Fruit fly (Drosophila melanogaster) whole organism, embryonic: ENCODE data around the gene CG17108.

Experiments
- Atf-2 ChIP-seq: fragments of 200-800 bp; sonication (Bioruptor generic); optimal IDR thresholded peaks from 2 replicates; lab custom pipeline; 2016; ENCODE audit warnings: missing biosample characterization, missing genetic modification characterization
- Bdp1 ChIP-seq: fragments of 200-800 bp; sonication (Bioruptor generic); optimal IDR thresholded peaks from 3 replicates; lab custom pipeline; 2016; ENCODE audit warnings: missing biosample characterization, missing genetic modification characterization
- CG10543 ChIP-seq: fragments of 200-800 bp; sonication (Bioruptor generic); optimal IDR thresholded peaks from 3 replicates; lab custom pipeline; 2017; ENCODE audit warnings: missing biosample characterization, mild to moderate bottlenecking, missing genetic modification characterization, moderate library complexity
- CG10654 ChIP-seq: fragments of 200-800 bp; sonication (Bioruptor generic); optimal IDR thresholded peaks from 2 replicates; lab custom pipeline; 2016; ENCODE audit warnings: missing biosample characterization, missing genetic modification characterization
- CG11093 ChIP-seq: fragments of 200-800 bp; sonication (Bioruptor generic); IDR thresholded peaks from 3 replicates; pipeline ENCODE4 v1.3.6; 2022; ENCODE audit warnings: missing biosample characterization, missing genetic modification characterization
- CG12155 ChIP-seq: fragments of 200-800 bp; sonication (Bioruptor generic); optimal IDR thresholded peaks from 3 replicates; lab custom pipeline; 2016; ENCODE audit warnings: missing biosample characterization, missing genetic modification characterization
- CG12236 ChIP-seq: fragments of 200-800 bp; sonication (Bioruptor generic); optimal IDR thresholded peaks from 2 replicates; lab custom pipeline; 2016; ENCODE audit warnings: missing biosample characterization, missing genetic modification characterization
- CG12769 ChIP-seq: fragments of 200-800 bp; sonication (Bioruptor generic); optimal IDR thresholded peaks from 2 replicates; lab custom pipeline; 2019; ENCODE audit warnings: missing biosample characterization, mild to moderate bottlenecking, missing genetic modification characterization, moderate library complexity
- CG16779 ChIP-seq: fragments of 200-800 bp; sonication (Bioruptor generic); IDR thresholded peaks from 2 replicates; pipeline ENCODE4 v1.3.6; 2022; ENCODE audit warnings: missing biosample characterization, missing genetic modification characterization
- CG17568 ChIP-seq: fragments of 200-800 bp; sonication (Bioruptor generic); optimal IDR thresholded peaks from 2 replicates; lab custom pipeline; 2018; ENCODE audit warnings: missing biosample characterization, mild to moderate bottlenecking, missing genetic modification characterization, moderate library complexity
- CG17912 ChIP-seq: fragments of 200-800 bp; sonication (Bioruptor generic); optimal IDR thresholded peaks from 2 replicates; lab custom pipeline; 2018; ENCODE audit warnings: missing biosample characterization, mild to moderate bottlenecking, missing genetic modification characterization
- CG18476 ChIP-seq: fragments of 200-800 bp; sonication (Bioruptor generic); optimal IDR thresholded peaks from 2 replicates; lab custom pipeline; 2016; ENCODE audit warnings: missing biosample characterization, mild to moderate bottlenecking, missing genetic modification characterization
- CG18599 ChIP-seq: fragments of 200-800 bp; sonication (Bioruptor generic); optimal IDR thresholded peaks from 3 replicates; lab custom pipeline; 2017; ENCODE audit warnings: missing biosample characterization, missing genetic modification characterization, mild to moderate bottlenecking, moderate library complexity, missing genetic modification reagents
- CG30020 ChIP-seq: fragments of 200-800 bp; optimal IDR thresholded peaks from 2 replicates; lab custom pipeline; 2019; ENCODE audit warnings: missing biosample characterization, mild to moderate bottlenecking, missing genetic modification characterization, moderate library complexity
- CG3065 ChIP-seq: fragments of 200-800 bp; sonication (Bioruptor generic); optimal IDR thresholded peaks from 2 replicates; lab custom pipeline; 2016; ENCODE audit warnings: missing biosample characterization, missing genetic modification characterization
- CG4282 ChIP-seq: fragments of 200-800 bp; sonication (Bioruptor generic); optimal IDR thresholded peaks from 2 replicates; lab custom pipeline; 2016; ENCODE audit warnings: missing biosample characterization, missing genetic modification characterization
- CG6813 ChIP-seq: fragments of 200-800 bp; sonication (Bioruptor generic); optimal IDR thresholded peaks from 2 replicates; lab custom pipeline; 2017; ENCODE audit warnings: missing biosample characterization, missing genetic modification characterization, mild to moderate bottlenecking, moderate library complexity, missing genetic modification reagents
- CG7786 ChIP-seq: fragments of 200-800 bp; sonication (Bioruptor generic); optimal IDR thresholded peaks from 2 replicates; lab custom pipeline; 2016; ENCODE audit warnings: missing biosample characterization, missing genetic modification characterization
- CG8281 ChIP-seq: fragments of 200-800 bp; sonication (Bioruptor generic); optimal IDR thresholded peaks from 2 replicates; lab custom pipeline; 2018; ENCODE audit warnings: missing biosample characterization, mild to moderate bottlenecking, missing genetic modification characterization, moderate library complexity
- CG8944 ChIP-seq: fragments of 200-800 bp; sonication (Bioruptor generic); optimal IDR thresholded peaks from 3 replicates; lab custom pipeline; 2016; ENCODE audit warnings: missing biosample characterization, missing genetic modification characterization
- CG9876 ChIP-seq: fragments of 200-800 bp; sonication (Bioruptor generic); optimal IDR thresholded peaks from 2 replicates; lab custom pipeline; 2016; ENCODE audit warnings: missing biosample characterization, missing genetic modification characterization
- Camta ChIP-seq: fragments of 200-800 bp; sonication (Bioruptor generic); optimal IDR thresholded peaks from 2 replicates; lab custom pipeline; 2016; ENCODE audit warnings: missing biosample characterization, missing genetic modification characterization
- Drgx ChIP-seq: fragments of 200-800 bp; sonication (Bioruptor generic); IDR thresholded peaks from 2 replicates; pipeline ENCODE4 v1.3.6; 2022; ENCODE audit warnings: missing biosample characterization, missing genetic modification characterization
- Elba2 ChIP-seq: fragments of 200-800 bp; sonication (Bioruptor generic); optimal IDR thresholded peaks from 3 replicates; lab custom pipeline; 2016; ENCODE audit warnings: missing biosample characterization, missing genetic modification characterization
- Hand ChIP-seq: fragments of 200-800 bp; sonication (Bioruptor generic); optimal IDR thresholded peaks from 2 replicates; lab custom pipeline; 2017; ENCODE audit warnings: mild to moderate bottlenecking, missing biosample characterization, missing genetic modification reagents, missing genetic modification characterization
- MTF-1 ChIP-seq: fragments of 200-800 bp; sonication (Bioruptor generic); optimal IDR thresholded peaks from 2 replicates; lab custom pipeline; 2018; ENCODE audit warnings: missing biosample characterization, mild to moderate bottlenecking, missing genetic modification characterization, borderline replicate concordance
- Nf-YB ChIP-seq: fragments of 200-800 bp; sonication (Bioruptor generic); optimal IDR thresholded peaks from 3 replicates; lab custom pipeline; 2019; ENCODE audit warnings: missing biosample characterization, mild to moderate bottlenecking, missing genetic modification characterization, moderate library complexity
- NfI ChIP-seq: fragments of 200-800 bp; sonication (Bioruptor generic); optimal IDR thresholded peaks from 3 replicates; lab custom pipeline; 2018; ENCODE audit warnings: missing biosample characterization, mild to moderate bottlenecking, missing genetic modification characterization, moderate library complexity
- Oli ChIP-seq: fragments of 200-800 bp; sonication (Bioruptor generic); optimal IDR thresholded peaks from 2 replicates; lab custom pipeline; 2018; ENCODE audit warnings: missing biosample characterization, mild to moderate bottlenecking, missing genetic modification characterization, moderate library complexity
- Pdp1 ChIP-seq, 2 experiments: fragments of 200-800 bp; sonication (Bioruptor generic); optimal IDR thresholded peaks; 3 replicates each; lab custom pipeline; 2016; ENCODE audit warnings: missing biosample characterization in 2 of 2, missing genetic modification characterization in 2 of 2, mild to moderate bottlenecking in 1 of 2, moderate library complexity in 1 of 2
- Ptx1 ChIP-seq: fragments of 200-800 bp; sonication (Bioruptor generic); IDR thresholded peaks from 2 replicates; pipeline ENCODE4 v1.3.6; 2022; ENCODE audit warnings: missing biosample characterization, missing genetic modification characterization
- aop ChIP-seq: fragments of 200-800 bp; sonication (Bioruptor generic); IDR thresholded peaks from 2 replicates; pipeline ENCODE4 v1.3.6; 2022; ENCODE audit warnings: missing biosample characterization, missing genetic modification characterization
- btn ChIP-seq: fragments of 200-800 bp; sonication (Bioruptor generic); optimal IDR thresholded peaks from 2 replicates; lab custom pipeline; 2016; ENCODE audit warnings: missing biosample characterization, missing genetic modification characterization
- cad ChIP-seq: fragments of >200 bp; optimal IDR thresholded peaks from 2 replicates; lab custom pipeline; 2017; ENCODE audit warnings: missing biosample characterization, missing genetic modification characterization
- cas ChIP-seq: fragments of 200-800 bp; sonication (Bioruptor generic); IDR thresholded peaks from 2 replicates; pipeline ENCODE4 v1.3.6; 2022; ENCODE audit warnings: missing biosample characterization, missing genetic modification characterization
- chif ChIP-seq, 2 experiments: fragments of 200-800 bp; sonication (Bioruptor generic); optimal IDR thresholded peaks; 3 replicates each; lab custom pipeline; 2016; ENCODE audit warnings: missing biosample characterization in 2 of 2, missing genetic modification characterization in 2 of 2
- chinmo ChIP-seq: fragments of 200-800 bp; sonication (Bioruptor generic); IDR thresholded peaks from 4 replicates; pipeline ENCODE4 v1.3.6; 2022; ENCODE audit warnings: missing biosample characterization, missing genetic modification characterization; ENCODE audit not compliant: partially characterized antibody
- crc ChIP-seq: fragments of 200-800 bp; sonication (Bioruptor generic); optimal IDR thresholded peaks from 2 replicates; lab custom pipeline; 2016; ENCODE audit warnings: missing biosample characterization, missing genetic modification characterization
- croc ChIP-seq: fragments of 200-800 bp; sonication (Bioruptor generic); conservative IDR thresholded peaks from 3 replicates; pipeline ENCODE4 v1.3.6; 2022; ENCODE audit warnings: missing biosample characterization, missing genetic modification characterization
- cwo ChIP-seq: fragments of 200-800 bp; sonication (Bioruptor generic); optimal IDR thresholded peaks from 3 replicates; lab custom pipeline; 2017; ENCODE audit warnings: missing biosample characterization, missing genetic modification characterization, mild to moderate bottlenecking, moderate library complexity, missing genetic modification reagents
- dati ChIP-seq: fragments of 200-800 bp; sonication (Bioruptor generic); IDR thresholded peaks from 2 replicates; pipeline ENCODE4 v1.3.6; 2022; ENCODE audit warnings: missing biosample characterization, missing genetic modification characterization
- fru ChIP-seq: fragments of >200 bp; optimal IDR thresholded peaks from 2 replicates; lab custom pipeline; 2017
- gcm2 ChIP-seq: fragments of 200-800 bp; sonication (Bioruptor generic); optimal IDR thresholded peaks from 2 replicates; lab custom pipeline; 2016; ENCODE audit warnings: missing biosample characterization, missing genetic modification characterization
- grn ChIP-seq: fragments of 200-800 bp; sonication (Bioruptor generic); optimal IDR thresholded peaks from 3 replicates; lab custom pipeline; 2017; ENCODE audit warnings: missing biosample characterization, missing genetic modification characterization
- hbn ChIP-seq: fragments of 200-800 bp; sonication (Bioruptor generic); IDR thresholded peaks from 2 replicates; pipeline ENCODE4 v1.3.6; 2022; ENCODE audit warnings: missing biosample characterization, missing genetic modification characterization; ENCODE audit not compliant: partially characterized antibody
- onecut ChIP-seq: fragments of 200-800 bp; sonication (Bioruptor generic); IDR thresholded peaks from 2 replicates; pipeline ENCODE4 v1.3.6; 2022; ENCODE audit warnings: missing biosample characterization, missing genetic modification characterization
- row ChIP-seq: fragments of 200-800 bp; sonication (Bioruptor generic); IDR thresholded peaks from 3 replicates; pipeline ENCODE4 v1.3.6; 2022; ENCODE audit warnings: missing biosample characterization, missing genetic modification characterization
- sima ChIP-seq: fragments of 200-800 bp; sonication (Bioruptor generic); optimal IDR thresholded peaks from 2 replicates; lab custom pipeline; 2016; ENCODE audit warnings: missing biosample characterization, missing genetic modification characterization
- sob ChIP-seq: fragments of 200-800 bp; sonication (Bioruptor generic); IDR thresholded peaks from 2 replicates; pipeline ENCODE4 v1.3.6; 2022; ENCODE audit warnings: missing biosample characterization, missing genetic modification characterization
- wek ChIP-seq: fragments of 200-800 bp; sonication (Bioruptor generic); optimal IDR thresholded peaks from 3 replicates; lab custom pipeline; 2018; ENCODE audit warnings: missing biosample characterization, mild to moderate bottlenecking, missing genetic modification characterization, moderate library complexity

The CG17108 gene

dm6 chr2L:10661490-10662240 is 32.2 kb downstream of the CG17108 start, which contains the start of gene CG31871 (continued):
- TF ChIP-seq CG12769 = peak; percentile 30
- TF ChIP-seq Hand (GFP tag; lab: Kevin White, UChicago) = no peak
- no peak for TF ChIP-seq chinmo (GFP tag; lab: Robert Waterston, UW)
- TF ChIP-seq grn = no peak
- TF ChIP-seq hbn (GFP tag; lab: Robert Waterston, UW) = no peak
- TF ChIP-seq Camta (GFP tag; lab: Kevin White, UChicago) = no peak
- TF ChIP-seq cas = no peak
- TF ChIP-seq MTF-1 (GFP tag; lab: Kevin White, UChicago) = no peak
- peak; percentile 64 for TF ChIP-seq Nf-YB (GFP tag; lab: Kevin White, UChicago)
- peak; percentile 55 for TF ChIP-seq CG8281 (tag; lab: Kevin White, UChicago)
- peak; percentile 83 for TF ChIP-seq Drgx (GFP tag; lab: Robert Waterston, UW)
- TF ChIP-seq cad = no peak
- TF ChIP-seq CG9876 (GFP tag; lab: Kevin White, UChicago) = no peak
- TF ChIP-seq cwo (GFP tag; lab: Kevin White, UChicago) = peak; percentile 63
- TF ChIP-seq row (GFP tag; lab: Robert Waterston, UW) = peak; percentile 75
- no peak for TF ChIP-seq wek
- TF ChIP-seq aop (GFP tag; lab: Robert Waterston, UW) = no peak
- no peak for TF ChIP-seq CG30020
- TF ChIP-seq Elba2 (GFP tag; lab: Kevin White, UChicago) = no peak
- TF ChIP-seq CG4282 (GFP tag; lab: Kevin White, UChicago) = no peak
- TF ChIP-seq CG11093 (GFP tag; lab: Robert Waterston, UW) = 0 out of 3 replicates have a peak, but pooled peaks have one; percentile 52
- TF ChIP-seq CG12155 = peak; percentile 19
- TF ChIP-seq CG17568 (GFP tag; lab: Kevin White, UChicago) = peak; percentile 42
- peak; percentile 32 for TF ChIP-seq CG10543
- no peak for TF ChIP-seq fru (lab: Kevin White, UChicago)
- peak; percentile 29; the same call in 1 of the 2 replicates for TF ChIP-seq onecut (GFP tag; lab: Robert Waterston, UW)
- no peak for TF ChIP-seq Atf-2
- TF ChIP-seq CG18476 = no peak
- TF ChIP-seq sob (GFP tag; lab: Robert Waterston, UW) = no peak
- TF ChIP-seq CG12236 (GFP tag; lab: Kevin White, UChicago) = no peak
- TF ChIP-seq gcm2 = no peak
- peak in 1 of 2 experiments; percentile 12 for TF ChIP-seq chif (GFP tag; optimal IDR thresholded peaks at IDR 0.05; lab: Kevin White, UChicago)
- peak; percentile 42 for TF ChIP-seq NfI (GFP tag; lab: Kevin White, UChicago)
- TF ChIP-seq crc (GFP tag; lab: Kevin White, UChicago) = no peak
- TF ChIP-seq Ptx1 (GFP tag; lab: Robert Waterston, UW) = peak; percentile 75
- TF ChIP-seq CG16779 (GFP tag; lab: Robert Waterston, UW) = no peak
- TF ChIP-seq CG17912 (GFP tag; lab: Kevin White, UChicago) = no peak
- TF ChIP-seq Pdp1 (GFP tag; optimal IDR thresholded peaks at IDR 0.05; lab: Kevin White, UChicago) = no peak
- no peak for TF ChIP-seq btn (GFP tag; lab: Kevin White, UChicago)
- no peak for TF ChIP-seq Bdp1
- TF ChIP-seq CG6813 (GFP tag; lab: Kevin White, UChicago) = peak; percentile 46
- TF ChIP-seq CG10654 (GFP tag; lab: Kevin White, UChicago) = peak; percentile 44
- no peak for TF ChIP-seq CG7786
- TF ChIP-seq dati (GFP tag; lab: Robert Waterston, UW) = no peak
- TF ChIP-seq Oli (tag; lab: Kevin White, UChicago) = peak; percentile 78
- peak; percentile 65 for TF ChIP-seq croc
- no peak for TF ChIP-seq CG8944 (GFP tag; lab: Kevin White, UChicago)
- TF ChIP-seq CG3065 (GFP tag; lab: Kevin White, UChicago) = no peak
- TF ChIP-seq sima (GFP tag; lab: Kevin White, UChicago) = no peak
- TF ChIP-seq CG18599 = peak; percentile 64
